Worm (Caenorhabditis elegans): Measurements from ENCODE around the gene bed-2.

Gene bed-2

ce11 chrIII:11470311-11470858 is at the start of gene bed-2:
TSS of gene bed-2 (minus strand) at chrIII:11470808.
- TF ChIP-seq snpc-1.2 (GFP tag; IDR thresholded peaks at IDR 0.05) (no peak), daf-8 (GFP tag; IDR thresholded peaks at IDR 0.05) (no peak), F10B5.3 (tag; optimal IDR thresholded peaks at IDR 0.05) (no peak), aha-1 (tag) (peak; percentile 61), zfp-2 (tag; optimal IDR thresholded peaks at IDR 0.05) (no peak), nhr-10 (tag; optimal IDR thresholded peaks at IDR 0.05) (no peak)

DNA sequence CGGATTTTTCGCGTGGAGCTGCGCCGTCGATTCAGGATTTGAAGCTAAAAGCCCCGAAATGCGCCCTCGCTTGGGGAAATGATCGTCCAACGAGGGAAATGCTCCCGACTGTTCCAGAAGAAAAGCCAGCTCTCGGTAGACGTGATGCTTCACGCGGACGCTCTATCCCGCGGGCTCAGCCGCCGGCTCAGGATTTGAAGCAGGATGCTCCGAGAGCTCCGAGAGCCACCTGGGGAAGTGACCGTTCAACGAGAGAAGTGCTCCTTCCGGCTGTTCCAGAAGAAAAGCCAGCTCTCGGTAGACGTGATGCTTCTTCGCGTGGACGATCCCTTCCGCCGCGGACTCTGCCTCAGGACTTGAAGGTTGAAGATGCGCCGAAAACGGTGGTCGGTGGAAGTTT is 40.2 kb upstream of the bed-2 start:
- TF ChIP-seq set-16 (GFP tag; IDR thresholded peaks at IDR 0.05) (peak; percentile 91), daf-12 (tag; optimal IDR thresholded peaks at IDR 0.05) (no peak), hlh-11 (tag; optimal IDR thresholded peaks at IDR 0.05) (no peak), tag-97 (GFP tag; IDR thresholded peaks at IDR 0.05) (no peak), nhr-48 (tag; optimal IDR thresholded peaks at IDR 0.05) (no peak), egl-43 (GFP tag; IDR thresholded peaks at IDR 0.05) (0 out of 2 replicates have a peak, but pooled peaks have one; percentile 18), ZK337.2 (GFP tag; IDR thresholded peaks at IDR 0.05) (no peak), lin-13 (GFP tag; optimal IDR thresholded peaks at IDR 0.05) (no peak), T20F7.1 (GFP tag; optimal IDR thresholded peaks at IDR 0.05) (no peak), cey-2 (tag; optimal IDR thresholded peaks at IDR 0.05; ENCODE audit: borderline replicate concordance, insufficient read depth) (no peak), unc-130 (GFP tag; optimal IDR thresholded peaks at IDR 0.05) (no peak), snpc-1.2 (GFP tag; IDR thresholded peaks at IDR 0.05) (no peak), zfp-3 (GFP tag; conservative IDR thresholded peaks at IDR 0.05) (no peak), lsy-2 (tag; optimal IDR thresholded peaks at IDR 0.05) (no peak), egl-27 (tag; optimal IDR thresholded peaks at IDR 0.05) (no peak)

- TF ChIP-seq lin-29 (GFP tag; IDR thresholded peaks at IDR 0.05) (no peak), D1046.2 (GFP tag; IDR thresholded peaks at IDR 0.05) (no peak), dpl-1 (GFP tag; optimal IDR thresholded peaks at IDR 0.05) (no peak), hlh-30 (tag; optimal IDR thresholded peaks at IDR 0.05; ENCODE audit: insufficient read depth) (no peak), mdt-29 (GFP tag; IDR thresholded peaks at IDR 0.05) (no peak), zip-11 (GFP tag; IDR thresholded peaks at IDR 0.05) (no peak), attf-4 (tag; optimal IDR thresholded peaks at IDR 0.05) (no peak), nhr-48 (tag; optimal IDR thresholded peaks at IDR 0.05) (no peak), ZK546.5 (tag; optimal IDR thresholded peaks at IDR 0.05) (no peak), zfp-3 (GFP tag; conservative IDR thresholded peaks at IDR 0.05) (no peak), nhr-25 (tag; optimal IDR thresholded peaks at IDR 0.05; ENCODE audit: borderline replicate concordance, insufficient read depth) (no peak), unc-130 (GFP tag; optimal IDR thresholded peaks at IDR 0.05) (no peak), unc-62 (GFP tag; optimal IDR thresholded peaks at IDR 0.05 in 1 of 2) (no peak), unc-62 (tag; optimal IDR thresholded peaks at IDR 0.05) (no peak), lin-15B (tag; optimal IDR thresholded peaks at IDR 0.05) (no peak), zag-1 (tag; optimal IDR thresholded peaks at IDR 0.05) (no peak), F44E2.7 (GFP tag; IDR thresholded peaks at IDR 0.05) (no peak), ctbp-1 (GFP tag; IDR thresholded peaks at IDR 0.05) (no peak), gei-8 (GFP tag; optimal IDR thresholded peaks at IDR 0.05) (no peak)
Observed at ce11 chrIII:11510120-11510519, 39.5 kb upstream of the bed-2 start.

DNA sequence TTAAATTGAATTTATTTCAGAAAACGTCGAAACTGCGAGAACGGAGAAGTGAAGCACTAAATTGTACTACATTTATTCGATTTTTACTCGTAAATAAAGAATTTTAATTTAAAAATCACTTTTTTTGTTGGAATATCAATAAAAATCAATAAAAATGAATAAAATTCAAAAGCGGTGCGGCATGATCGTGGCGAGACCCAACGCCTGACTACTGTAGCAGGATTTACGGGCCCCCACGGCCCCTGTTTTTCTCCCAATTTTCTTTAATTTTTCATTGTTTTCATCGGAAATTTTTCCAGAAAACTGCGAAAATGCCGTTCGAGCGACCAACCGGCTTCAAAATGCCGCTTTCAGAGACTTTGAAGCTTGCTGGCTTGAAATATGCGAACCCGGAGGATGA is 38.2 kb upstream of the bed-2 start, which contains the start of gene Y66D12A.19:
Y66D12A.19 (plus strand) TSS at position 266 of the 400 bp plus-strand sequence.
- TF ChIP-seq ama-1 (optimal IDR thresholded peaks at IDR 0.05) (no peak), dmd-9 (GFP tag; IDR thresholded peaks at IDR 0.05) (no peak), lin-38 (GFP tag; IDR thresholded peaks at IDR 0.05) (peak; percentile 48), R02D3.7 (tag; optimal IDR thresholded peaks at IDR 0.05) (peak; percentile 52), skn-1 (tag; optimal IDR thresholded peaks at IDR 0.05) (no peak)

Data from whole organism, L4 larva.